Worm (Caenorhabditis elegans) whole organism, L4/young adult: Measurements from ENCODE around the gene F59B10.3.

ENCODE experiments used
- W03F9.2 ChIP-seq: fragments of 150-350 bp; optimal IDR thresholded peaks from 2 replicates; lab custom pipeline; 2014; ENCODE audit warnings: missing biosample characterization, missing genetic modification characterization
- dao-5 ChIP-seq: sonication (generic microtip); optimal IDR thresholded peaks from 2 replicates; lab custom pipeline; 2016; ENCODE audit warnings: missing genotype, missing genetic modification characterization, moderate library complexity, missing compliant biosample characterization
- him-1 ChIP-seq: sonication (generic microtip); optimal IDR thresholded peaks from 2 replicates; lab custom pipeline; 2016; ENCODE audit warnings: missing genotype, missing genetic modification reagents, missing genetic modification characterization, missing compliant biosample characterization

DNA sequence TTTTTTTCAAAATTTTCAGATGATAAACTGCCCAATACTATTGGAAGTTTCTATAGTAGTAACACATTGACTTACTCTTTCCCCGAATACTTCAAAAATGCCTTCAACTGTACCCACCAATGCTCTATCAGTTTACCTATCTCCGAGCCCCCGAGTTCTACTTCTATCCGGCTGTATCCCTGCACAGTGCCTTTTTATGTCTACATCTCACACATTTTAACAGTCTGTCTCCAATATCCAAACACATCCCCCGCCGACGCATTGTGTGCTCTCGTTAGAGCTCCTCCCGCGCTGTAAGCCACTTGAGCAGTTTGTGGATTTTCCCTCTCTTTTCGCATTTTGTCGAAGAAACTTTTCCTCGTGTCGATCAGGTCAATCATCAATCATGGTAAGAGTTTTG lies 43.8 kb upstream of the F59B10.3 start, which contains the start of gene tnc-2:
- TF ChIP-seq him-1 (tag; lab: Kevin White, UChicago) = no peak
- TF ChIP-seq dao-5 (tag; lab: Kevin White, UChicago) = no peak
- TF ChIP-seq W03F9.2 (tag; lab: Kevin White, UChicago) = no peak
